Worm (Caenorhabditis elegans) whole organism, late embryonic: ENCODE data around the gene F55C10.5.
"Not testable (repeated sequence)": the region's sequence is repeated elsewhere in the genome, so short reads cannot be mapped to it uniquely, and the experiment has no call there.

Source experiments
- C38D4.7 ChIP-seq: fragments of 200-800 bp; sonication (Bioruptor generic); optimal IDR thresholded peaks from 2 replicates; lab custom pipeline; 2018; ENCODE audit warnings: mild to moderate bottlenecking, missing genetic modification characterization, moderate library complexity, missing compliant biosample characterization
- F13H6.1 ChIP-seq: sonication (generic microtip); optimal IDR thresholded peaks from 2 replicates; lab custom pipeline; 2016; ENCODE audit warnings: missing genetic modification characterization, missing compliant biosample characterization
- K02D7.2 ChIP-seq: sonication (generic microtip); optimal IDR thresholded peaks from 2 replicates; lab custom pipeline; 2017; ENCODE audit warnings: mild to moderate bottlenecking, missing genetic modification characterization, missing compliant biosample characterization
- K09A11.1 ChIP-seq: sonication (generic microtip); optimal IDR thresholded peaks from 2 replicates; lab custom pipeline; 2017; ENCODE audit warnings: antibody characterized with exemption, mild to moderate bottlenecking, missing genetic modification characterization, missing compliant biosample characterization; ENCODE audit not compliant: insufficient read depth
- Y22D7AL.16 ChIP-seq: sonication (generic microtip); optimal IDR thresholded peaks from 2 replicates; lab custom pipeline; 2016; ENCODE audit warnings: missing genetic modification characterization, missing compliant biosample characterization
- ceh-18 ChIP-seq: sonication (generic microtip); optimal IDR thresholded peaks from 2 replicates; lab custom pipeline; 2016; ENCODE audit warnings: missing genetic modification characterization, missing compliant biosample characterization
- ceh-2 ChIP-seq: sonication (generic microtip); optimal IDR thresholded peaks from 2 replicates; lab custom pipeline; 2016; ENCODE audit warnings: missing genotype, missing genetic modification characterization, missing compliant biosample characterization
- ceh-22 ChIP-seq: sonication (generic microtip); optimal IDR thresholded peaks from 2 replicates; lab custom pipeline; 2017; ENCODE audit warnings: missing biosample characterization, missing genetic modification characterization
- ceh-30 ChIP-seq: fragments of 150-350 bp; optimal IDR thresholded peaks from 2 replicates; lab custom pipeline; 2014; ENCODE audit warnings: missing biosample characterization, missing genetic modification characterization
- ceh-31 ChIP-seq: sonication (generic microtip); optimal IDR thresholded peaks from 2 replicates; lab custom pipeline; 2016; ENCODE audit warnings: missing genetic modification characterization, missing compliant biosample characterization
- ceh-6 ChIP-seq: fragments of 200-800 bp; sonication (Bioruptor generic); optimal IDR thresholded peaks from 2 replicates; lab custom pipeline; 2018; ENCODE audit warnings: mild to moderate bottlenecking, missing genetic modification characterization, missing compliant biosample characterization
- ceh-9 ChIP-seq: sonication (generic microtip); optimal IDR thresholded peaks from 2 replicates; lab custom pipeline; 2016; ENCODE audit warnings: mild to moderate bottlenecking, missing genetic modification characterization, inconsistent platforms, missing compliant biosample characterization
- che-1 ChIP-seq: sonication (generic microtip); optimal IDR thresholded peaks from 2 replicates; lab custom pipeline; 2016; ENCODE audit warnings: mild to moderate bottlenecking, missing genetic modification characterization, missing compliant biosample characterization
- elt-2 ChIP-seq: sonication (generic microtip); optimal IDR thresholded peaks from 2 replicates; lab custom pipeline; 2016; ENCODE audit warnings: missing genetic modification reagents, missing genetic modification characterization, missing compliant biosample characterization
- elt-4 ChIP-seq: sonication (generic microtip); optimal IDR thresholded peaks from 2 replicates; lab custom pipeline; 2016; ENCODE audit warnings: missing genetic modification characterization, missing compliant biosample characterization
- eyg-1 ChIP-seq: sonication (generic microtip); optimal IDR thresholded peaks from 2 replicates; lab custom pipeline; 2016; ENCODE audit warnings: missing genotype, missing genetic modification characterization, missing compliant biosample characterization
- fax-1 ChIP-seq: sonication (generic microtip); optimal IDR thresholded peaks from 2 replicates; lab custom pipeline; 2016; ENCODE audit warnings: missing genotype, missing genetic modification characterization, missing compliant biosample characterization
- fkh-6 ChIP-seq: sonication (generic microtip); optimal IDR thresholded peaks from 2 replicates; lab custom pipeline; 2016; ENCODE audit warnings: missing genetic modification characterization, missing compliant biosample characterization
- gmeb-2 ChIP-seq: sonication (generic microtip); optimal IDR thresholded peaks from 2 replicates; lab custom pipeline; 2016; ENCODE audit warnings: missing genetic modification characterization, inconsistent platforms, missing compliant biosample characterization
- hlh-15 ChIP-seq: sonication (generic microtip); optimal IDR thresholded peaks from 2 replicates; lab custom pipeline; 2016; ENCODE audit warnings: missing genetic modification characterization, missing compliant biosample characterization
- hlh-6 ChIP-seq: sonication (generic microtip); optimal IDR thresholded peaks from 2 replicates; lab custom pipeline; 2016; ENCODE audit warnings: missing genotype, missing genetic modification characterization, missing compliant biosample characterization
- hlh-8 ChIP-seq: sonication (generic microtip); optimal IDR thresholded peaks from 2 replicates; lab custom pipeline; 2016; ENCODE audit warnings: missing genotype, missing genetic modification characterization, missing compliant biosample characterization
- nfya-1 ChIP-seq: sonication (generic microtip); optimal IDR thresholded peaks from 2 replicates; lab custom pipeline; 2017; ENCODE audit warnings: missing genetic modification characterization, mild to moderate bottlenecking, missing compliant biosample characterization, antibody characterized with exemption, moderate library complexity
- nhr-11 ChIP-seq: fragments of 150-350 bp; optimal IDR thresholded peaks from 2 replicates; lab custom pipeline; 2014; ENCODE audit warnings: missing biosample characterization, missing genetic modification characterization
- nhr-232 ChIP-seq: sonication (generic microtip); optimal IDR thresholded peaks from 2 replicates; lab custom pipeline; 2016; ENCODE audit warnings: missing genetic modification characterization, missing compliant biosample characterization
- pag-3 ChIP-seq: sonication (generic microtip); optimal IDR thresholded peaks from 2 replicates; lab custom pipeline; 2016; ENCODE audit warnings: missing compliant biosample characterization, missing genetic modification characterization, borderline replicate concordance
- pat-9 ChIP-seq: fragments of 200-800 bp; sonication (Bioruptor generic); optimal IDR thresholded peaks from 2 replicates; lab custom pipeline; 2018; ENCODE audit warnings: mild to moderate bottlenecking, missing genetic modification characterization, moderate library complexity, missing compliant biosample characterization
- pros-1 ChIP-seq: fragments of 150-350 bp; optimal IDR thresholded peaks from 2 replicates; lab custom pipeline; 2014; ENCODE audit warnings: missing biosample characterization, missing genetic modification reagents, missing genetic modification characterization
- ref-2 ChIP-seq: sonication (generic microtip); optimal IDR thresholded peaks from 2 replicates; lab custom pipeline; 2016; ENCODE audit warnings: missing genetic modification characterization, missing compliant biosample characterization
- rnt-1 ChIP-seq: sonication (generic microtip); optimal IDR thresholded peaks from 2 replicates; lab custom pipeline; 2016; ENCODE audit warnings: missing genetic modification characterization, missing compliant biosample characterization
- sdc-2 ChIP-seq: sonication (generic microtip); optimal IDR thresholded peaks from 2 replicates; lab custom pipeline; 2016; ENCODE audit warnings: missing genotype, missing genetic modification characterization, missing compliant biosample characterization
- sox-2 ChIP-seq: fragments of 200-800 bp; sonication (Bioruptor generic); IDR thresholded peaks from 2 replicates; pipeline ENCODE4 v1.3.6; 2022; ENCODE audit warnings: missing genetic modification reagents, missing genetic modification characterization, missing compliant biosample characterization
- syd-9 ChIP-seq: sonication (generic microtip); optimal IDR thresholded peaks from 2 replicates; lab custom pipeline; 2016; ENCODE audit warnings: mild to moderate bottlenecking, missing genetic modification characterization, moderate library complexity, missing compliant biosample characterization
- tbx-2 ChIP-seq: sonication (generic microtip); optimal IDR thresholded peaks from 2 replicates; lab custom pipeline; 2016; ENCODE audit warnings: missing genetic modification characterization, missing compliant biosample characterization
- ttx-3 ChIP-seq: sonication (generic microtip); optimal IDR thresholded peaks from 2 replicates; lab custom pipeline; 2016; ENCODE audit warnings: missing genetic modification reagents, missing genetic modification characterization, missing compliant biosample characterization
- zip-5 ChIP-seq: sonication (generic microtip); optimal IDR thresholded peaks from 2 replicates; lab custom pipeline; 2016; ENCODE audit warnings: missing genetic modification characterization, missing compliant biosample characterization

Gene F55C10.5

ce11 chrV:11389776-11390175, 6.9 kb downstream of the F55C10.5 start, which contains the start of gene col-155:
TSS of gene col-155 (minus strand) at chrV:11389876.
- TF ChIP-seq ceh-31 (no peak), C38D4.7 (GFP tag; lab: Kevin White, UChicago) (no peak), sdc-2 (tag; lab: Kevin White, UChicago) (no peak), gmeb-2 (tag; lab: Kevin White, UChicago) (no peak)

ce11 chrV:11390394-11390793, 7.5 kb downstream of the F55C10.5 start, which contains the start of the genes K03B8.11 and K03B8.14:
TSS of gene K03B8.11 (minus strand) at chrV:11390494.
TSS of gene K03B8.14 (plus strand) at chrV:11390503.
- TF ChIP-seq ceh-22 (no peak), ceh-18 (tag; lab: Kevin White, UChicago) (no peak), zip-5 (tag; lab: Kevin White, UChicago) (no peak), hlh-8 (tag; lab: Kevin White, UChicago) (no peak), pag-3 (tag; lab: Kevin White, UChicago) (no peak), K02D7.2 (tag; lab: Kevin White, UChicago) (no peak), Y22D7AL.16 (tag; lab: Kevin White, UChicago) (no peak), nfya-1 (tag; lab: Kevin White, UChicago) (no peak), ceh-30 (tag; lab: Kevin White, UChicago) (no peak), ceh-2 (tag; lab: Kevin White, UChicago) (no peak), sox-2 (GFP tag; lab: Robert Waterston, UW) (no peak), F13H6.1 (tag; lab: Kevin White, UChicago) (no peak), C38D4.7 (GFP tag; lab: Kevin White, UChicago) (no peak), fkh-6 (no peak)

- TF ChIP-seq fax-1 (tag; lab: Kevin White, UChicago) (no peak), gmeb-2 (tag; lab: Kevin White, UChicago) (no peak), che-1 (tag; lab: Kevin White, UChicago) (no peak), hlh-8 (tag; lab: Kevin White, UChicago) (no peak), ttx-3 (no peak), pat-9 (no peak), ceh-18 (tag; lab: Kevin White, UChicago) (no peak), zip-5 (tag; lab: Kevin White, UChicago) (no peak), nfya-1 (tag; lab: Kevin White, UChicago) (no peak), pag-3 (tag; lab: Kevin White, UChicago) (no peak), ceh-9 (no peak)
- TF ChIP-seq, all 69 proteins: peak for 0
Measured at ce11 chrV:11392020-11392419, 9.1 kb downstream of the F55C10.5 start, which contains the start of gene nas-16. TSS of gene nas-16 (plus strand) at chrV:11392320.

- TF ChIP-seq nhr-232, hlh-15, hlh-8 (tag; lab: Kevin White, UChicago): not testable (repeated sequence)
Measured at ce11 chrV:11395024-11395423, 12.1 kb downstream of the F55C10.5 start, which contains the start of gene K03B8.4. TSS of gene K03B8.4 (minus strand) at chrV:11395124.

- not testable (repeated sequence) for TF ChIP-seq Y22D7AL.16 (tag; lab: Kevin White, UChicago); K09A11.1; syd-9
Measured at ce11 chrV:11396134-11396533, 13.2 kb downstream of the F55C10.5 start, which contains the start of gene nas-18. TSS of gene nas-18 (plus strand) at chrV:11396434.

DNA sequence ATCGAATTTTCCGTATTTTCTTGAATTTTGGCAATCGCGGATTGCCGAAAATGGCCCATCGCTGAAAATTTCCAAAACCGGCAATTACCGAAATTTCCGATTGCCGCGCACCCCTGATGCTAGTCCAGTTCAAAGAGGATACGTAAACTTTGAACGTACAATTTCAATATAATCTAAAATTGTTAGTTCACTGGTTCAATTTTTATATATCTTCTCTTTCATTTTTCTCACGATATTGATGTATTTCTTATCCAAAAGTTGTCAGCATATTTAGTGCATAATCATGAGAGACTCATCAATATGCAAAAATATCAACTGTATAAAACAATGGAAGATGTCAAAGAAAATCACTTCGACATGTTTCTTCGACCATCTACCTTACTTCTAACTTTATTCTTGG, 15.7 kb downstream of the F55C10.5 start, which contains the start of gene nas-17:
TSS of gene nas-17 (plus strand) at position 301 of the 400 bp plus-strand sequence.
- TF ChIP-seq ceh-31, result no peak
- TF ChIP-seq pros-1, result no peak
- TF ChIP-seq eyg-1 (tag; lab: Kevin White, UChicago), result no peak
- no peak for TF ChIP-seq hlh-15 (tag; lab: Kevin White, UChicago)
- TF ChIP-seq rnt-1 (tag; lab: Kevin White, UChicago), result no peak
- TF ChIP-seq ref-2 (tag; lab: Kevin White, UChicago), result no peak
- TF ChIP-seq elt-4 (tag; lab: Kevin White, UChicago), result no peak
- TF ChIP-seq nhr-11, result no peak
- no peak for TF ChIP-seq tbx-2 (tag; lab: Kevin White, UChicago)
- TF ChIP-seq hlh-8 (tag; lab: Kevin White, UChicago), result no peak
- no peak for TF ChIP-seq ttx-3
- TF ChIP-seq elt-2 (tag; lab: Kevin White, UChicago), result no peak
- TF ChIP-seq hlh-6 (tag; lab: Kevin White, UChicago), result no peak
- TF ChIP-seq sox-2 (GFP tag; lab: Robert Waterston, UW), result no peak
- no peak for TF ChIP-seq gmeb-2 (tag; lab: Kevin White, UChicago)
- no peak for TF ChIP-seq ceh-6
- TF ChIP-seq K09A11.1, result no peak
